Fruit fly (Drosophila melanogaster): Measurements from ENCODE around the gene CG14105.

CG14105 gene

dm6 chr3L:13435170-13435727, 8.8 kb upstream of the CG14105 start, which contains the start of gene CG10713:
Gene CG10713 (minus strand): TSS chr3L:13435229.
- TF ChIP-seq CG8478 (optimal IDR thresholded peaks at IDR 0.05) (no peak), EcR (GFP tag; optimal IDR thresholded peaks at IDR 0.05) (no peak), usp (GFP tag; optimal IDR thresholded peaks at IDR 0.05) (no peak), Dll (optimal IDR thresholded peaks at IDR 0.05) (no peak), pan (optimal IDR thresholded peaks at IDR 0.05) (no peak), psq (optimal IDR thresholded peaks at IDR 0.05) (no peak)

dm6 chr3L:13433522-13433921, 7.0 kb upstream of the CG14105 start:
- TF ChIP-seq pan (optimal IDR thresholded peaks at IDR 0.05): no peak
- TF ChIP-seq CG8478 (optimal IDR thresholded peaks at IDR 0.05): no peak
- TF ChIP-seq Dll (optimal IDR thresholded peaks at IDR 0.05): no peak
- no peak for TF ChIP-seq EcR (GFP tag; optimal IDR thresholded peaks at IDR 0.05)
- TF ChIP-seq usp (GFP tag; optimal IDR thresholded peaks at IDR 0.05): no peak
- no peak for TF ChIP-seq psq (optimal IDR thresholded peaks at IDR 0.05)

dm6 chr3L:13432791-13433190, 6.3 kb upstream of the CG14105 start:
- no peak for TF ChIP-seq EcR (GFP tag; optimal IDR thresholded peaks at IDR 0.05)
- no peak for TF ChIP-seq Dll (optimal IDR thresholded peaks at IDR 0.05)
- no peak for TF ChIP-seq pan (optimal IDR thresholded peaks at IDR 0.05)
- no peak for TF ChIP-seq CG8478 (optimal IDR thresholded peaks at IDR 0.05)
- TF ChIP-seq psq (optimal IDR thresholded peaks at IDR 0.05): no peak
- no peak for TF ChIP-seq usp (GFP tag; optimal IDR thresholded peaks at IDR 0.05)

dm6 chr3L:13430171-13430570, 3.7 kb upstream of the CG14105 start:
- TF ChIP-seq psq (optimal IDR thresholded peaks at IDR 0.05): no peak
- TF ChIP-seq pan (optimal IDR thresholded peaks at IDR 0.05): no peak
- no peak for TF ChIP-seq EcR (GFP tag; optimal IDR thresholded peaks at IDR 0.05)

- no peak for TF ChIP-seq usp (GFP tag; optimal IDR thresholded peaks at IDR 0.05)
- no peak for TF ChIP-seq EcR (GFP tag; optimal IDR thresholded peaks at IDR 0.05)
- no peak for TF ChIP-seq pan (optimal IDR thresholded peaks at IDR 0.05)
- TF ChIP-seq psq (optimal IDR thresholded peaks at IDR 0.05): no peak
- TF ChIP-seq CG8478 (optimal IDR thresholded peaks at IDR 0.05): no peak
- TF ChIP-seq Dll (optimal IDR thresholded peaks at IDR 0.05): no peak
Measured at dm6 chr3L:13425571-13425970, 902 bp downstream of the CG14105 start, which contains the start of gene CG14106. Gene CG14106 (minus strand): TSS chr3L:13425671.

dm6 chr3L:13424068-13424467, 2.4 kb downstream of the CG14105 start, which contains the start of gene CG33263:
Gene CG33263 (minus strand): TSS chr3L:13424168.
- TF ChIP-seq psq (optimal IDR thresholded peaks at IDR 0.05) (no peak), CG8478 (optimal IDR thresholded peaks at IDR 0.05) (no peak), Dll (optimal IDR thresholded peaks at IDR 0.05) (no peak), EcR (GFP tag; optimal IDR thresholded peaks at IDR 0.05) (no peak), usp (GFP tag; optimal IDR thresholded peaks at IDR 0.05) (no peak), pan (optimal IDR thresholded peaks at IDR 0.05) (no peak)

- TF ChIP-seq EcR (GFP tag; optimal IDR thresholded peaks at IDR 0.05) (no peak), pan (optimal IDR thresholded peaks at IDR 0.05) (no peak)
Measured at dm6 chr3L:13422286-13422787, 4.1 kb downstream of the CG14105 start, which contains the start of gene CG32121. Gene CG32121 (minus strand): TSS chr3L:13422336.

- TF ChIP-seq CG8478 (optimal IDR thresholded peaks at IDR 0.05): no peak
- TF ChIP-seq usp (GFP tag; optimal IDR thresholded peaks at IDR 0.05): no peak
- no peak for TF ChIP-seq psq (optimal IDR thresholded peaks at IDR 0.05)
- no peak for TF ChIP-seq EcR (GFP tag; optimal IDR thresholded peaks at IDR 0.05)
- TF ChIP-seq Dll (optimal IDR thresholded peaks at IDR 0.05): no peak
- TF ChIP-seq pan (optimal IDR thresholded peaks at IDR 0.05): no peak
Measured at dm6 chr3L:13420212-13420611, 6.3 kb downstream of the CG14105 start.

- TF ChIP-seq EcR (GFP tag; optimal IDR thresholded peaks at IDR 0.05) (no peak), Dll (optimal IDR thresholded peaks at IDR 0.05) (no peak), usp (GFP tag; optimal IDR thresholded peaks at IDR 0.05) (no peak), CG8478 (optimal IDR thresholded peaks at IDR 0.05) (no peak), psq (optimal IDR thresholded peaks at IDR 0.05) (no peak), pan (optimal IDR thresholded peaks at IDR 0.05) (no peak)
Measured at dm6 chr3L:13412886-13413224, 13.6 kb downstream of the CG14105 start.

dm6 chr3L:13412200-13412885, 14.1 kb downstream of the CG14105 start, which contains the start of the genes CG10222 and flr:
Gene CG10222 (minus strand): TSS chr3L:13412453.
Gene flr (plus strand): TSS chr3L:13412843.
- TF ChIP-seq CG8478 (optimal IDR thresholded peaks at IDR 0.05) (no peak), Dll (optimal IDR thresholded peaks at IDR 0.05) (no peak), pan (optimal IDR thresholded peaks at IDR 0.05) (no peak), usp (GFP tag; optimal IDR thresholded peaks at IDR 0.05) (no peak), EcR (GFP tag; optimal IDR thresholded peaks at IDR 0.05) (no peak), psq (optimal IDR thresholded peaks at IDR 0.05) (no peak)

dm6 chr3L:13410999-13411398, 15.5 kb downstream of the CG14105 start:
- TF ChIP-seq pan (optimal IDR thresholded peaks at IDR 0.05) (no peak), usp (GFP tag; optimal IDR thresholded peaks at IDR 0.05) (no peak), EcR (GFP tag; optimal IDR thresholded peaks at IDR 0.05) (no peak), psq (optimal IDR thresholded peaks at IDR 0.05) (no peak)

- TF ChIP-seq psq (optimal IDR thresholded peaks at IDR 0.05) (no peak), CG8478 (optimal IDR thresholded peaks at IDR 0.05) (no peak), Dll (optimal IDR thresholded peaks at IDR 0.05) (no peak), pan (optimal IDR thresholded peaks at IDR 0.05) (no peak), usp (GFP tag; optimal IDR thresholded peaks at IDR 0.05) (no peak), EcR (GFP tag; optimal IDR thresholded peaks at IDR 0.05) (no peak)
Measured at dm6 chr3L:13409809-13410521, 16.5 kb downstream of the CG14105 start.

All from whole organism.